Fruit fly (Drosophila melanogaster) whole organism, prepupa: ENCODE results near the gene CG4872.

Experiments
- CG10669 ChIP-seq: fragments of 200-800 bp; sonication (Bioruptor generic); optimal IDR thresholded peaks from 3 replicates; lab custom pipeline; 2018; ENCODE audit warnings: missing biosample characterization, mild to moderate bottlenecking, missing genetic modification characterization, moderate library complexity
- CG11294 ChIP-seq: fragments of 200-800 bp; sonication (Bioruptor generic); IDR thresholded peaks from 2 replicates; pipeline ENCODE4 v1.3.6; 2022; ENCODE audit warnings: missing biosample characterization, missing genetic modification characterization
- CG4318 ChIP-seq: fragments of 200-800 bp; sonication (Bioruptor generic); optimal IDR thresholded peaks from 3 replicates; lab custom pipeline; 2017; ENCODE audit warnings: missing biosample characterization, mild to moderate bottlenecking, missing genetic modification characterization
- CG6276 ChIP-seq: fragments of 200-800 bp; sonication (Bioruptor generic); optimal IDR thresholded peaks from 2 replicates; lab custom pipeline; 2017; ENCODE audit warnings: missing biosample characterization, mild to moderate bottlenecking, missing genetic modification characterization
- CG6854 ChIP-seq: fragments of 200-800 bp; sonication (Bioruptor generic); optimal IDR thresholded peaks from 2 replicates; lab custom pipeline; 2017; ENCODE audit warnings: missing biosample characterization, mild to moderate bottlenecking, missing genetic modification characterization
- Hr4 ChIP-seq: fragments of 200-800 bp; sonication (Bioruptor generic); optimal IDR thresholded peaks from 3 replicates; lab custom pipeline; 2016; ENCODE audit warnings: missing biosample characterization, missing genetic modification characterization
- OdsH ChIP-seq: fragments of 200-800 bp; sonication (Bioruptor generic); optimal IDR thresholded peaks from 3 replicates; lab custom pipeline; 2016; ENCODE audit warnings: missing biosample characterization, missing genetic modification characterization
- Sox14 ChIP-seq: fragments of 200-800 bp; sonication (Bioruptor generic); optimal IDR thresholded peaks from 3 replicates; lab custom pipeline; 2016; ENCODE audit warnings: missing biosample characterization, missing genetic modification characterization
- fd59A ChIP-seq: fragments of 200-800 bp; sonication (Bioruptor generic); optimal IDR thresholded peaks from 2 replicates; lab custom pipeline; 2017; ENCODE audit warnings: missing biosample characterization, mild to moderate bottlenecking, missing genetic modification characterization, missing genetic modification reagents
- salr ChIP-seq, 2 experiments: fragments of 200-800 bp; sonication (Bioruptor generic); optimal IDR thresholded peaks; 3 replicates each; lab custom pipeline; 2016 to 2018; ENCODE audit warnings: missing biosample characterization in 2 of 2, missing genetic modification characterization in 2 of 2, mild to moderate bottlenecking in 1 of 2

The CG4872 gene

dm6 chrX:16930465-16931286, 49.5 kb downstream of the CG4872 start (continued):
- TF ChIP-seq CG10669 (GFP tag; lab: Kevin White, UChicago) (peak; percentile 63), OdsH (GFP tag; lab: Kevin White, UChicago) (peak; percentile 75), Sox14 (peak; percentile 23), CG4318 (GFP tag; lab: Kevin White, UChicago) (peak; percentile 43), Hr4 (GFP tag; lab: Kevin White, UChicago) (peak; percentile 73), fd59A (GFP tag; lab: Kevin White, UChicago) (peak; percentile 69), CG6276 (peak; percentile 69), CG6854 (GFP tag; lab: Kevin White, UChicago) (peak; percentile 58), salr (GFP tag; optimal IDR thresholded peaks at IDR 0.05; lab: Kevin White, UChicago) (peak; percentile 37 to 64), CG11294 (GFP tag; lab: Robert Waterston, UW) (peak; percentile 70; the same call in 1 of the 2 replicates)
- TF ChIP-seq, all 60 proteins: peak for 57
